Fruit fly (Drosophila melanogaster): ENCODE results near the gene CG11842.

DNA sequence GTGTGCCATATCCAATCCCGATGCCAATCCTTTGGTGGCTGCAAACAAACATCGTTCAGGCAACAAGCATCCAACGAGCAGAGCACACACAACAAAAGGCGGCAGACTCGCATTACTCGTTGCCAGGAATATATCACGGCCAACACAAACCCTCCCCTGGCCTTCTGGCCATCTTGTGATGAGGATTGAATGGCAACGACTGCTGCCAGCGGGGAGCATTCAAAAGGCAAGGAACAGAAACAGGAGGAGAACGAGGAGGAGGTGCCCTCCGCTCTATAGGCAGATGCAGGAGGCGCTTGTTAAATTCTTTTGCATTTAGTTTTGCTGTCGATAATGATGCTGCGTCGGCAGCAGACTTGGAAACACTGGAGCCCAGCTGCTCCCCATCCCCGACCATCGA, 43.0 kb downstream of the CG11842 start:
- no peak for TF ChIP-seq psq (optimal IDR thresholded peaks at IDR 0.05)
- TF ChIP-seq h (optimal IDR thresholded peaks at IDR 0.05), result no peak
- no peak for TF ChIP-seq Sin3A (optimal IDR thresholded peaks at IDR 0.05)
- no peak for TF ChIP-seq insv (optimal IDR thresholded peaks at IDR 0.05)
- no peak for TF ChIP-seq Myc (optimal IDR thresholded peaks at IDR 0.05)
- TF ChIP-seq ttk (optimal IDR thresholded peaks at IDR 0.05), result no peak

All from Kc167 (cell line).